Fruit fly (Drosophila melanogaster): ENCODE measurements around the gene LManIII.

The LManIII gene

DNA sequence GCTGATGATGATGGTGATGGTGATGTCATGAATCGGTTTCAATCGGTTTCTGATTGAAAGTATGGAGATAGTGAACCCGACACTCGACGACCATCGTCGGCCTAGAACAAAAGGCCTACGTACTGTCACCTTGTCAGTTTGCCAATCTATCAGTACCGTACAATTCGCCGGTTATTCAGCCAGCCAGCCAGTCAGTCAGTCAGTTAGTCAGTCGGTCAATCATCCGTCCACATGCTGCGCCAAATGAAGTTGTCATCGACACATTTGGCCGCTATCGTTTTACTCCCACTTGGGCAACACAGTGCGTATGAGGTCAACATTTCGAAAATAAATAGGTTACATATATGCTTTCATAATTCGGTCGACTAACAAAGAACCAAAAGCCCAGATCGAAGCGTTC, 47.5 kb downstream of the LManIII start:
- TF ChIP-seq CG15710 (tag; optimal IDR thresholded peaks at IDR 0.05), result no peak
- no peak for TF ChIP-seq CG9948 (tag; optimal IDR thresholded peaks at IDR 0.05)
- no peak for TF ChIP-seq rn (GFP tag; IDR thresholded peaks at IDR 0.05)
- no peak for TF ChIP-seq gl (tag; optimal IDR thresholded peaks at IDR 0.05)
- no peak for TF ChIP-seq CG12605 (GFP tag; IDR thresholded peaks at IDR 0.05)
- no peak for TF ChIP-seq Pif1A (GFP tag; optimal IDR thresholded peaks at IDR 0.05)
- no peak for TF ChIP-seq CG8159 (tag; optimal IDR thresholded peaks at IDR 0.05)
- TF ChIP-seq CG34367 (tag; optimal IDR thresholded peaks at IDR 0.05), result no peak
- no peak for TF ChIP-seq EcR (GFP tag; optimal IDR thresholded peaks at IDR 0.05)
- TF ChIP-seq fd96Ca (GFP tag; IDR thresholded peaks at IDR 0.05), result no peak
- no peak for TF ChIP-seq Snoo (tag; optimal IDR thresholded peaks at IDR 0.05)
- TF ChIP-seq Ets98B (GFP tag; IDR thresholded peaks at IDR 0.05), result no peak
- no peak for TF ChIP-seq Pif1B (GFP tag; optimal IDR thresholded peaks at IDR 0.05)
- no peak for TF ChIP-seq CG10348 (GFP tag; IDR thresholded peaks at IDR 0.05)
- TF ChIP-seq CG14655 (GFP tag; optimal IDR thresholded peaks at IDR 0.05), result no peak
- TF ChIP-seq D1 (tag; optimal IDR thresholded peaks at IDR 0.05), result no peak
- no peak for TF ChIP-seq CG8301 (tag; optimal IDR thresholded peaks at IDR 0.05)

DNA sequence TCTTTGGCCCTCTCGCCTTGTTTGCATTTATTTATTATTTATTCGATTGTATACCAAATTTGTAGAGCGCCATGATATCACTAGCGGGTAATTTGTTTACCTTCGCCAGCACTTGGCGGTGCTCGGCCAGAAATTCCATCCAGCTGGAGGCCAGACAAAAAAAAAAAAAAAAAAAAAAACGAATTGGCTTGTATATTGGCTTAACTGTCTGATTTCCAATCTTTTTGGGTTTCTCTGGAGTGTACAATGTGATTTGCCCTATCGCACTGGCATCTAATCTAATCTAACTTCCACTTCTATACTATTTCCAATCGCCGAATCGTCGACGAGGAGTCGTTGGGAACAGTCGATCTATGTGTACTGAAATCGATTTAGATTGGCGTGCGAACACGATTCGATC, 48.8 kb downstream of the LManIII start:
- no peak for TF ChIP-seq CG12605 (GFP tag; IDR thresholded peaks at IDR 0.05)
- TF ChIP-seq Pif1B (GFP tag; optimal IDR thresholded peaks at IDR 0.05), result no peak
- no peak for TF ChIP-seq CG9948 (tag; optimal IDR thresholded peaks at IDR 0.05)
- TF ChIP-seq CG14655 (GFP tag; optimal IDR thresholded peaks at IDR 0.05), result no peak
- no peak for TF ChIP-seq Snoo (tag; optimal IDR thresholded peaks at IDR 0.05)
- no peak for TF ChIP-seq fd96Ca (GFP tag; IDR thresholded peaks at IDR 0.05)
- no peak for TF ChIP-seq CG10348 (GFP tag; IDR thresholded peaks at IDR 0.05)

DNA sequence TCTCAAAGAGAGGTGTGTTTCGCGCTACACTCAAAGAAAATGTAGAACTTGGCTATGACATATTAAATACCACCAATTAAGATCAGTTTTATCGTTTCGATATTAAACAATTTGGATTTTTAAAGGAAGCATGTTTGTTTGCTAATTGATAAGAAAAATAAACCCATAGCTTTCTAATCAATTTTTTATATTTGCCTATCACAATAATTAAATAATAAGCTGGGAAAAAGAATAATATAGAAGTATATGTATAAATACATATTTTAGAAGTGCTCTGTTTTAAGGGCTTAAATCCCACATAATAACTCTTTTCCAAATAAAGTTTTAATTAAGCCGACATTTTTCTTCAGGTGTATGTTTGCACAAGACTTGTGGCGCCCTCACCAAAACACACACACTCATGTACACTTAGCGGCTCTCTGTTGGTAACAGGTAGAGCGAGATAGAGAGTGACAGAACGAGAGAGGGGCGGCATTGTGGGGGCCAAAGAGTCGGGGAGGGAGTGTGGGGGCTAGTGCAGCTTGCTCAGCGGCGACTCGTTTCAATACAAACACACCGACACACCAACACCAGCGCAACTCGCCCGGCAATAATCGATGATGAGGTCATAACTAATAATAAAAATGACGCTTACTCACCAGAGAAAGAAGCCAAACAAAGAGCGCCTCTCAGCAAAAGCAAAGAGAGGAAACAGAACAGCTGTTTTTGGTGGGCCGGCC, 50.7 kb downstream of the LManIII start:
- TF ChIP-seq CG14655 (GFP tag; optimal IDR thresholded peaks at IDR 0.05), result peak; percentile 95
- TF ChIP-seq Snoo (tag; optimal IDR thresholded peaks at IDR 0.05), result peak; percentile 84
- peak; percentile 78 for TF ChIP-seq CG12605 (GFP tag; IDR thresholded peaks at IDR 0.05)
- peak; percentile 37 for TF ChIP-seq gl (tag; optimal IDR thresholded peaks at IDR 0.05)
- TF ChIP-seq rn (GFP tag; IDR thresholded peaks at IDR 0.05), result peak; percentile 55; the same call in 1 of the 2 replicates
- TF ChIP-seq Pif1B (GFP tag; optimal IDR thresholded peaks at IDR 0.05), result peak; percentile 78
- TF ChIP-seq CG10348 (GFP tag; IDR thresholded peaks at IDR 0.05), result peak; percentile 45; the same call in 1 of the 2 replicates
- peak; percentile 87 for TF ChIP-seq CG17806 (tag; optimal IDR thresholded peaks at IDR 0.05)
- peak; percentile 77; the same call in 2 of the 3 replicates for TF ChIP-seq CG4496 (GFP tag; IDR thresholded peaks at IDR 0.05)
- TF ChIP-seq CG15710 (tag; optimal IDR thresholded peaks at IDR 0.05), result peak; percentile 93
- peak; percentile 80; the same call in 2 of the 3 replicates for TF ChIP-seq fd96Ca (GFP tag; IDR thresholded peaks at IDR 0.05)
- peak; percentile 84 for TF ChIP-seq CG34367 (tag; optimal IDR thresholded peaks at IDR 0.05)
- TF ChIP-seq CG13204 (GFP tag; optimal IDR thresholded peaks at IDR 0.05), result peak; percentile 49
- TF ChIP-seq EcR (GFP tag; optimal IDR thresholded peaks at IDR 0.05), result peak; percentile 84
- TF ChIP-seq CG32121 (GFP tag; IDR thresholded peaks at IDR 0.05), result peak; percentile 76
- TF ChIP-seq D1 (tag; optimal IDR thresholded peaks at IDR 0.05), result peak; percentile 95
- TF ChIP-seq CG8159 (tag; optimal IDR thresholded peaks at IDR 0.05), result peak; percentile 94
- peak; percentile 72 for TF ChIP-seq Pif1A (GFP tag; optimal IDR thresholded peaks at IDR 0.05)
- TF ChIP-seq Ets98B (GFP tag; IDR thresholded peaks at IDR 0.05), result peak; percentile 76
- peak; percentile 93 for TF ChIP-seq CG8301 (tag; optimal IDR thresholded peaks at IDR 0.05)
- peak; percentile 93 for TF ChIP-seq CG9948 (tag; optimal IDR thresholded peaks at IDR 0.05)

DNA sequence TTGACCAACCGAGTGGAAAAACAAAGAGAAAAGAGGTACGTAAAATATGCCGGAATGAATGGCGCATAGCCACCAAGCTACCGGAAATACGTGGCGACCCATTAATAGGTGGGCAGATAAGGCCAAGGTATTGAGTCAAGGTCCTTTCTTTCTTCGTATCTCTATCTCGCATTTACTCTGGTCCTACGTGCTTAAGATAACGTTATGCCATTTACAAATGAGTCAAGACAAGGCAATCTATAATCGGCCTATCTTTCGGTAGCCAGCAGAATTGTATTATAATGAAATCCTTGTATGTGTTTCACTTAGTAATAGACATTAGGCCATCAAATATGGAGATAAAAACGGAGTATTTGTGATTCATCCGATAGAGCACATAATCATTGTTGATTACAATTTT, 52.1 kb downstream of the LManIII start:
- TF ChIP-seq D1 (tag; optimal IDR thresholded peaks at IDR 0.05) (no peak), CG12605 (GFP tag; IDR thresholded peaks at IDR 0.05) (no peak), Snoo (tag; optimal IDR thresholded peaks at IDR 0.05) (no peak), EcR (GFP tag; optimal IDR thresholded peaks at IDR 0.05) (peak; percentile 3), CG34367 (tag; optimal IDR thresholded peaks at IDR 0.05) (no peak), Ets98B (GFP tag; IDR thresholded peaks at IDR 0.05) (no peak), Pif1A (GFP tag; optimal IDR thresholded peaks at IDR 0.05) (no peak), CG9948 (tag; optimal IDR thresholded peaks at IDR 0.05) (no peak)

DNA sequence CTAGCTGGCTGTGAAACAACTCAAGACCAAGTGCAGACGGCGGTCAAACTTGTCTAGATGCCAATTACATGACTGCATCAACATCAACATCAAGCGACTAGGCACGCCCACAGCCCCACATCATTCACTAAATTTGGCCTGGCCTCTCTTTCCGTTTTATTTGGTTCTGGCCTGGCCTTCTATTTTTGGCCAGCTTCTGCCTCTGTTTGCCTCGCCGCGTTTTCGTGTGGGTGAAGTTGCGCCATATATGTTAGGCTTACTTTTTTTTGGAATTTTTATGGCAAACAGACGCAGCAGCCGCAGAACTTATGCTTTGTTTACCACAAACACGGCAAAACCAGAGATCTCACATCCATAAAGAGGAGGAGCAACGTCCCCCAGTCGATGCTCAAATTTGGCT, 53.1 kb downstream of the LManIII start:
- TF ChIP-seq CG9948 (tag; optimal IDR thresholded peaks at IDR 0.05) (no peak), CG12605 (GFP tag; IDR thresholded peaks at IDR 0.05) (no peak), CG8159 (tag; optimal IDR thresholded peaks at IDR 0.05) (no peak), rn (GFP tag; IDR thresholded peaks at IDR 0.05) (no peak), Pif1B (GFP tag; optimal IDR thresholded peaks at IDR 0.05) (no peak), CG34367 (tag; optimal IDR thresholded peaks at IDR 0.05) (no peak), CG4496 (GFP tag; IDR thresholded peaks at IDR 0.05) (no peak), CG17806 (tag; optimal IDR thresholded peaks at IDR 0.05) (no peak), CG8301 (tag; optimal IDR thresholded peaks at IDR 0.05) (no peak), EcR (GFP tag; optimal IDR thresholded peaks at IDR 0.05) (no peak), CG32121 (GFP tag; IDR thresholded peaks at IDR 0.05) (no peak), CG10348 (GFP tag; IDR thresholded peaks at IDR 0.05) (no peak)

Data from whole organism, pupa.